Worm (Caenorhabditis elegans) whole organism, L1 larva: ENCODE measurements around the gene C17C3.24.

ENCODE experiments used
- alr-1 ChIP-seq: fragments of 200-800 bp; sonication (Bioruptor generic); optimal IDR thresholded peaks from 2 replicates; lab custom pipeline; 2018; ENCODE audit warnings: borderline replicate concordance, mild to moderate bottlenecking, missing genetic modification characterization, missing compliant biosample characterization
- aly-2 ChIP-seq: fragments of 150-350 bp; optimal IDR thresholded peaks from 2 replicates; lab custom pipeline; 2014; ENCODE audit warnings: missing biosample characterization, missing genetic modification characterization
- hpl-2 ChIP-seq: fragments of 150-350 bp; optimal IDR thresholded peaks from 2 replicates; lab custom pipeline; 2014; ENCODE audit warnings: missing biosample characterization, missing genetic modification reagents, missing genetic modification characterization
- lin-39 ChIP-seq: fragments of 150-350 bp; optimal IDR thresholded peaks from 2 replicates; lab custom pipeline; 2014; ENCODE audit warnings: missing biosample characterization, missing genetic modification reagents, missing genetic modification characterization
- nhr-237 ChIP-seq: fragments of 150-350 bp; optimal IDR thresholded peaks from 2 replicates; lab custom pipeline; 2014; ENCODE audit warnings: missing biosample characterization, missing genetic modification characterization
- nhr-28 ChIP-seq: fragments of 150-350 bp; optimal IDR thresholded peaks from 2 replicates; lab custom pipeline; 2014; ENCODE audit warnings: missing biosample characterization, missing genetic modification characterization
- nhr-71 ChIP-seq: sonication (generic microtip); optimal IDR thresholded peaks from 2 replicates; lab custom pipeline; 2016; ENCODE audit warnings: mild to moderate bottlenecking, missing genetic modification characterization, moderate library complexity, missing compliant biosample characterization
- pqm-1 ChIP-seq: sonication (generic microtip); optimal IDR thresholded peaks from 3 replicates; lab custom pipeline; 2017; ENCODE audit warnings: missing biosample characterization, missing genetic modification characterization
- skn-1 ChIP-seq: fragments of 150-350 bp; optimal IDR thresholded peaks from 2 replicates; lab custom pipeline; 2014; ENCODE audit warnings: missing biosample characterization, missing genetic modification characterization
- sox-4 ChIP-seq: sonication (generic microtip); optimal IDR thresholded peaks from 2 replicates; lab custom pipeline; 2016; ENCODE audit warnings: missing genetic modification characterization, missing compliant biosample characterization
- unc-62 ChIP-seq: fragments of 150-350 bp; optimal IDR thresholded peaks from 2 replicates; lab custom pipeline; 2014; ENCODE audit warnings: missing biosample characterization, missing genetic modification reagents, missing genetic modification characterization

DNA sequence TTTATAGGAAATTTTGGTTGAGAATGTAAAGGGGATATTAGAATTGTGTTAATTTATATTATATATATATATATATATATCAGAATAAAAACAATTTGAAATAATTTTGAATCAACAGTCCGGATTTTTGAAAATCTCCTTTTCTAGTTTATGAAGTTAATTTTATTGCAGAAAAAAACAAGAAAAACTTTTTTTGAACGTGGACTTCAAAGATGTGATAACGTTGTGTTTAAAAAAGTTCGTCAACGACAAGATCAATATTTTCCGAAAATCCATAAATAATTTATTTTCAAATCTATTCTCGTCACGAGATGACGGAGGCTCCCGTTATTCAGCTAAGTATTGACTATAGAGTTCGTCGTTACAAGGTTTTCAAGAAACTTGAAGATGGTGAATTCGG is 4.1 kb downstream of the C17C3.24 start, which contains the start of gene C17C3.11:
- no peak for TF ChIP-seq sox-4
- TF ChIP-seq aly-2 (tag; lab: Kevin White, UChicago), result no peak
- no peak for TF ChIP-seq pqm-1 (tag; lab: Kevin White, UChicago)
- TF ChIP-seq unc-62 (GFP tag; lab: Kevin White, UChicago), result no peak
- TF ChIP-seq nhr-28 (tag; lab: Kevin White, UChicago), result no peak
- no peak for TF ChIP-seq nhr-237 (tag; lab: Kevin White, UChicago)
- TF ChIP-seq nhr-71, result no peak
- no peak for TF ChIP-seq alr-1 (tag; lab: Kevin White, UChicago)
- no peak for TF ChIP-seq skn-1 (tag; lab: Kevin White, UChicago)
- no peak for TF ChIP-seq hpl-2 (GFP tag; lab: Kevin White, UChicago)
- no peak for TF ChIP-seq lin-39 (tag; lab: Kevin White, UChicago)
